Fruit fly (Drosophila melanogaster) whole organism, prepupa: ENCODE measurements around the gene Lmx1a.

Source experiments
- CG10669 ChIP-seq: fragments of 200-800 bp; sonication (Bioruptor generic); optimal IDR thresholded peaks from 3 replicates; lab custom pipeline; 2018; ENCODE audit warnings: missing biosample characterization, mild to moderate bottlenecking, missing genetic modification characterization, moderate library complexity
- CG11294 ChIP-seq: fragments of 200-800 bp; sonication (Bioruptor generic); IDR thresholded peaks from 2 replicates; pipeline ENCODE4 v1.3.6; 2022; ENCODE audit warnings: missing biosample characterization, missing genetic modification characterization
- CG11762 ChIP-seq: fragments of 200-800 bp; sonication (Bioruptor generic); optimal IDR thresholded peaks from 3 replicates; lab custom pipeline; 2016; ENCODE audit warnings: missing biosample characterization, missing genetic modification characterization; ENCODE audit not compliant: insufficient read depth
- CG11902 ChIP-seq: fragments of 200-800 bp; sonication (Bioruptor generic); optimal IDR thresholded peaks from 3 replicates; lab custom pipeline; 2016; ENCODE audit warnings: missing biosample characterization, missing genetic modification characterization
- CG15336 ChIP-seq: fragments of 200-800 bp; sonication (Bioruptor generic); IDR thresholded peaks from 2 replicates; pipeline ENCODE4 v1.3.6; 2022; ENCODE audit warnings: missing biosample characterization, missing genetic modification characterization
- CG1621 ChIP-seq: fragments of 200-800 bp; sonication (Bioruptor generic); optimal IDR thresholded peaks from 3 replicates; lab custom pipeline; 2018; ENCODE audit warnings: missing biosample characterization, mild to moderate bottlenecking, missing genetic modification characterization
- CG3032 ChIP-seq: fragments of 200-800 bp; optimal IDR thresholded peaks from 2 replicates; lab custom pipeline; 2019; ENCODE audit warnings: missing biosample characterization, mild to moderate bottlenecking, missing genetic modification characterization, moderate library complexity
- CG31627 ChIP-seq: fragments of 200-800 bp; sonication (Bioruptor generic); optimal IDR thresholded peaks from 3 replicates; lab custom pipeline; 2016; ENCODE audit warnings: missing biosample characterization, missing genetic modification characterization
- CG34406 ChIP-seq: fragments of 200-800 bp; sonication (Bioruptor generic); optimal IDR thresholded peaks from 3 replicates; lab custom pipeline; 2016; ENCODE audit warnings: missing biosample characterization, missing genetic modification characterization
- CG3919 ChIP-seq: fragments of 200-800 bp; sonication (Bioruptor generic); optimal IDR thresholded peaks from 3 replicates; lab custom pipeline; 2016; ENCODE audit warnings: missing biosample characterization, missing genetic modification characterization
- CG4318 ChIP-seq: fragments of 200-800 bp; sonication (Bioruptor generic); optimal IDR thresholded peaks from 3 replicates; lab custom pipeline; 2017; ENCODE audit warnings: missing biosample characterization, mild to moderate bottlenecking, missing genetic modification characterization
- CG6163 ChIP-seq: fragments of 200-800 bp; sonication (Bioruptor generic); IDR thresholded peaks from 3 replicates; pipeline ENCODE4 v1.3.6; 2022; ENCODE audit warnings: missing biosample characterization, missing genetic modification characterization
- CG6276 ChIP-seq: fragments of 200-800 bp; sonication (Bioruptor generic); optimal IDR thresholded peaks from 2 replicates; lab custom pipeline; 2017; ENCODE audit warnings: missing biosample characterization, mild to moderate bottlenecking, missing genetic modification characterization
- CG6792 ChIP-seq: fragments of 200-800 bp; sonication (Bioruptor generic); optimal IDR thresholded peaks from 3 replicates; lab custom pipeline; 2016; ENCODE audit warnings: missing biosample characterization, missing genetic modification characterization
- CG6808 ChIP-seq: fragments of 200-800 bp; sonication (Bioruptor generic); optimal IDR thresholded peaks from 3 replicates; lab custom pipeline; 2017; ENCODE audit warnings: missing biosample characterization, missing genetic modification characterization, mild to moderate bottlenecking, moderate library complexity, missing genetic modification reagents
- CG6854 ChIP-seq: fragments of 200-800 bp; sonication (Bioruptor generic); optimal IDR thresholded peaks from 2 replicates; lab custom pipeline; 2017; ENCODE audit warnings: missing biosample characterization, mild to moderate bottlenecking, missing genetic modification characterization
- CG7368 ChIP-seq: fragments of 200-800 bp; sonication (Bioruptor generic); optimal IDR thresholded peaks from 3 replicates; lab custom pipeline; 2016; ENCODE audit warnings: missing biosample characterization, missing genetic modification characterization
- CG8632 ChIP-seq: fragments of 200-800 bp; sonication (Bioruptor generic); optimal IDR thresholded peaks from 3 replicates; lab custom pipeline; 2016; ENCODE audit warnings: missing biosample characterization, missing genetic modification characterization
- CG9139 ChIP-seq: fragments of 200-800 bp; sonication (Bioruptor generic); optimal IDR thresholded peaks from 3 replicates; lab custom pipeline; 2017; ENCODE audit warnings: missing biosample characterization, mild to moderate bottlenecking, missing genetic modification characterization
- Eip78C ChIP-seq: fragments of 200-800 bp; sonication (Bioruptor generic); peaks from one replicate; lab custom pipeline; 2016; ENCODE audit warnings: missing biosample characterization, missing genetic modification characterization
- Ets21C ChIP-seq: fragments of 200-800 bp; sonication (Bioruptor generic); optimal IDR thresholded peaks from 3 replicates; lab custom pipeline; 2016; ENCODE audit warnings: missing biosample characterization, missing genetic modification characterization
- Hr39 ChIP-seq: fragments of 200-800 bp; sonication (Bioruptor generic); optimal IDR thresholded peaks from 2 replicates; lab custom pipeline; 2016; ENCODE audit warnings: missing biosample characterization, missing genetic modification characterization
- Hr4 ChIP-seq: fragments of 200-800 bp; sonication (Bioruptor generic); optimal IDR thresholded peaks from 3 replicates; lab custom pipeline; 2016; ENCODE audit warnings: missing biosample characterization, missing genetic modification characterization
- Smox ChIP-seq: fragments of 200-800 bp; sonication (Bioruptor generic); optimal IDR thresholded peaks from 3 replicates; lab custom pipeline; 2016; ENCODE audit warnings: missing biosample characterization, missing genetic modification characterization
- Sox102F ChIP-seq: fragments of 200-800 bp; sonication (Bioruptor generic); optimal IDR thresholded peaks from 2 replicates; lab custom pipeline; 2016; ENCODE audit warnings: missing biosample characterization, mild to moderate bottlenecking, missing genetic modification characterization
- Sox14 ChIP-seq: fragments of 200-800 bp; sonication (Bioruptor generic); optimal IDR thresholded peaks from 3 replicates; lab custom pipeline; 2016; ENCODE audit warnings: missing biosample characterization, missing genetic modification characterization
- dac ChIP-seq: fragments of 200-800 bp; sonication (Bioruptor generic); optimal IDR thresholded peaks from 2 replicates; lab custom pipeline; 2017; ENCODE audit warnings: missing biosample characterization, mild to moderate bottlenecking, missing genetic modification characterization
- dsx ChIP-seq: fragments of 200-800 bp; optimal IDR thresholded peaks from 3 replicates; lab custom pipeline; 2019; ENCODE audit warnings: missing biosample characterization, mild to moderate bottlenecking, missing genetic modification characterization, moderate library complexity; ENCODE audit not compliant: poor library complexity, severe bottlenecking
- fd59A ChIP-seq: fragments of 200-800 bp; sonication (Bioruptor generic); optimal IDR thresholded peaks from 2 replicates; lab custom pipeline; 2017; ENCODE audit warnings: missing biosample characterization, mild to moderate bottlenecking, missing genetic modification characterization, missing genetic modification reagents
- fd85E ChIP-seq: fragments of 200-800 bp; sonication (Bioruptor generic); optimal IDR thresholded peaks from 3 replicates; lab custom pipeline; 2016; ENCODE audit warnings: missing biosample characterization, missing genetic modification characterization
- lz ChIP-seq: fragments of 200-800 bp; sonication (Bioruptor generic); optimal IDR thresholded peaks from 3 replicates; lab custom pipeline; 2016; ENCODE audit warnings: missing biosample characterization, missing genetic modification characterization
- pdm3 ChIP-seq: fragments of 200-800 bp; sonication (Bioruptor generic); optimal IDR thresholded peaks from 3 replicates; lab custom pipeline; 2016; ENCODE audit warnings: missing biosample characterization, missing genetic modification characterization
- svp ChIP-seq: fragments of 200-800 bp; sonication (Bioruptor generic); peaks from one replicate; lab custom pipeline; 2016; ENCODE audit warnings: missing biosample characterization, missing genetic modification characterization
- topi ChIP-seq: fragments of 200-800 bp; sonication (Bioruptor generic); optimal IDR thresholded peaks from 3 replicates; lab custom pipeline; 2016; ENCODE audit warnings: missing biosample characterization, missing genetic modification characterization
- vri ChIP-seq: fragments of 200-800 bp; sonication (Bioruptor generic); optimal IDR thresholded peaks from 3 replicates; lab custom pipeline; 2016; ENCODE audit warnings: missing biosample characterization, mild to moderate bottlenecking, missing genetic modification characterization

The Lmx1a gene

DNA sequence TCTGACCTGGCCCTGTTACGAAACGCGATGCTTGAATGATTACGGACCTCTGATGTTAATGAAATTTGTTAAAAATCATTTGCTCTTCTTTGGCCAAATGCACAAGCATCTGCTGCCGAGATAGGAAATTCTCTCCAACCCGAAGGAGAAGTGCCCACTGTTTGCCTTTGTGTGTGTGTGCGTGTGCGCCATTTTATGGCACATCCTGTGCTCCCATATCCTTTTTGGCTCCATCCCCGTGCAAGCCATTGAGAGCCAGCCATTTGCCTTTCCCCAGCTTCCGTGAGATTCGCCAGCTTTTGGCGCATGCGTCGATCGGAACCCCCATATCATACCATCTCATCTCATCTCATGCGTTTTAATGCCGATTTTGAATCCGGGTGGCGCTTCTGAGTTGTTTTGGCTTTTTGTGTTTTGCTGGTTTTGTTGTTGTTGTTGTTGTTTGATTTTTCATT, 32.9 kb upstream of the Lmx1a start, which contains the start of gene CG4328:
Gene CG4328 (minus strand): TSS at position 51 of the 455 bp plus-strand sequence.
- TF ChIP-seq pdm3 (GFP tag; lab: Kevin White, UChicago) (no peak), dac (no peak), CG6276 (GFP tag; lab: Kevin White, UChicago) (no peak), CG11902 (GFP tag; lab: Kevin White, UChicago) (no peak), Hr39 (GFP tag; lab: Kevin White, UChicago) (no peak)

DNA sequence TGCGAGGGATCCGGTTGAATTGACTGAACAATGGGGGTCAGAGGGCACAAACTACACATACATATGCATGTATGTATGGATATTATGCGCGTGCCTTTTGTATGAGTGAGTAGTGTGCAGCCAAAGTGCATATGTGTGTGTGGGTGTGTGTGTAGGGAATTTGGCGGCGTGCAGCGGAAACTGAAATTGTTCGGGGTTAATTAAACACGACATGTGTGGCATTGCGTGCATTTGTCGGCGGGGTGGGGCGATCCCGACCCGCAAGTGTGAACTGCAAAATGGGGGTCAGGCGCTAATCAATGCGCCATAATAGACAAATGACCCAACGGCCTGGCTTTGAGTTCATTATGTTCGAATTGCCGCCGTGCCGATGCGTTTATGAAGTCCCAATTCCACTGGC, 30.9 kb upstream of the Lmx1a start:
- TF ChIP-seq CG7368 = no peak
- no peak for TF ChIP-seq Hr39 (GFP tag; lab: Kevin White, UChicago)
- TF ChIP-seq fd85E = no peak
- TF ChIP-seq dsx (GFP tag; lab: Kevin White, UChicago) = no peak
- TF ChIP-seq CG15336 = no peak
- TF ChIP-seq CG6792 (GFP tag; lab: Kevin White, UChicago) = no peak
- no peak for TF ChIP-seq CG6854 (GFP tag; lab: Kevin White, UChicago)
- no peak for TF ChIP-seq Hr4 (GFP tag; lab: Kevin White, UChicago)
- no peak for TF ChIP-seq topi (GFP tag; lab: Kevin White, UChicago)
- TF ChIP-seq CG4318 (GFP tag; lab: Kevin White, UChicago) = no peak
- no peak for TF ChIP-seq CG1621 (tag; lab: Kevin White, UChicago)
- no peak for TF ChIP-seq CG31627 (GFP tag; lab: Kevin White, UChicago)
- no peak for TF ChIP-seq CG8632 (GFP tag; lab: Kevin White, UChicago)
- no peak for TF ChIP-seq svp (GFP tag; lab: Kevin White, UChicago)
- TF ChIP-seq vri (GFP tag; lab: Kevin White, UChicago) = no peak
- no peak for TF ChIP-seq CG6163
- no peak for TF ChIP-seq Sox14
- no peak for TF ChIP-seq Ets21C (GFP tag; lab: Kevin White, UChicago)
- TF ChIP-seq fd59A = no peak
- no peak for TF ChIP-seq CG9139 (GFP tag; lab: Kevin White, UChicago)

DNA sequence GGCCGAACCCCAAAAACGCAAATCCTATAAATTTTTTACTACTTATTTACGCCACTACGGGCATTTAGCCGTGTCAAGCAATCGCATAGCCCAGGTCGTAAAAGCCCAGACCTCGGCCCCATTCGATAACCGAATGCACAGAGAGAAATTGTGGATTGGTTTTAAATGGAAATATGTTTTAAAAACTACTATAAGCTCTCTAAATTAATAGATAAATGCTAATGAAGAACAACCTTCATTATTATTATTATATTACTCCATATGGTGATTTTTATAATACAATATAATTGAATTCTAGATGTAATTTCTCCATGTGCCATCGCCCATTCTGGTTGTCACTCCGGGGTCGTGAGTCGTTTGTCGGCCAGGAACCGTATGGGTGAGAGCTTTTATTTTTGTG, 23.1 kb upstream of the Lmx1a start:
- no peak for TF ChIP-seq lz (GFP tag; lab: Kevin White, UChicago)
- TF ChIP-seq, all 60 proteins: peak for 0

DNA sequence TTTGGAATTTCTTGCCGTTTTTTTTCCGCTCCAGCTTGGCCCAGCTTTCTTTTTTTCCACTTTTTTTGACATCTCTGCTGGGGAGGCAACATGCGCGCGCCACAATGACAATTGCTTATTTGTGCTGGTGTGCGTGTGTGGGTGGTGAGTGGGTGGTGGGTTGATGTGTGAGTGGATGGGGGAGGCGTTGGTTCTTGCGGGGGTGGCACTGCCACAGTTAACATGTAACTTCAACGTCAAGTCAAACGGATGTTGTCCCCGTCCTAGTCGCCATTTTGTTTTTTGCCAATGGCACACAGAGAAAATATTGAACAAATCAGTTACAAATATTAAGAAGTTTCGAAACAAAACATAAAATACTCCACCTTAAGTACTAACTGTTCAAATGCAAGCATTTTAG, 18.5 kb upstream of the Lmx1a start, which contains the start of gene CG44355:
Gene CG44355 (plus strand): TSS at position 301 of the 400 bp plus-strand sequence.
- TF ChIP-seq CG34406 (no peak), CG3919 (GFP tag; lab: Kevin White, UChicago) (no peak), Sox102F (no peak), CG11294 (no peak), Eip78C (GFP tag; lab: Kevin White, UChicago) (no peak), CG6808 (no peak), fd85E (no peak), CG11762 (GFP tag; lab: Kevin White, UChicago) (no peak)
- TF ChIP-seq, all 60 proteins: peak for 0

DNA sequence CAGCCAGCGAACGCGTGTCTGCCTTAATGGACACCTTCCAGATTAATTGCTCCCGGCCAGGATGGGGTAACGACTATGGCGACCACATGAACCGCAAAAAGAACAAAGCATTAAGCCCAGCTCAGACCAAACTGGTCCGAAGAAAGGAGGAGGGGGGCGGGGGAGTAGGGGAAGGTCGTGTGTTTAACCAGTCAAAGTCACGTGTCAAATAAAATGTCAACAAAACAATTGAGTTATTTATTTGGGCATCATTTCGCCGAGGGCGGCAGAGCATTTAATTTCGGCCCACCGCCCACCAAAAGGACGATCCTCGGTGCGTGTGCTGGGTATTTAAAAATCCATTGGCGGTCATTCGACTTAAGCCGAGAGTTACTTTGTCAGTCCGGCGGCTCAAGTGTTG, 15.8 kb upstream of the Lmx1a start:
- TF ChIP-seq CG3032 (no peak), CG6276 (GFP tag; lab: Kevin White, UChicago) (no peak), CG10669 (GFP tag; lab: Kevin White, UChicago) (no peak), CG3919 (GFP tag; lab: Kevin White, UChicago) (no peak), Smox (GFP tag; lab: Kevin White, UChicago) (no peak)
